Fruit fly (Drosophila melanogaster) S2 (cell line): ENCODE measurements around the gene CG14411.

ENCODE experiments used
- CG8478 ChIP-seq: fragments of >200 bp; optimal IDR thresholded peaks from 2 replicates; lab custom pipeline; 2018
- CTCF ChIP-seq, 2 experiments: fragments of >200 bp; optimal IDR thresholded peaks; 2 replicates each; lab custom pipeline; 2018

The CG14411 gene

DNA sequence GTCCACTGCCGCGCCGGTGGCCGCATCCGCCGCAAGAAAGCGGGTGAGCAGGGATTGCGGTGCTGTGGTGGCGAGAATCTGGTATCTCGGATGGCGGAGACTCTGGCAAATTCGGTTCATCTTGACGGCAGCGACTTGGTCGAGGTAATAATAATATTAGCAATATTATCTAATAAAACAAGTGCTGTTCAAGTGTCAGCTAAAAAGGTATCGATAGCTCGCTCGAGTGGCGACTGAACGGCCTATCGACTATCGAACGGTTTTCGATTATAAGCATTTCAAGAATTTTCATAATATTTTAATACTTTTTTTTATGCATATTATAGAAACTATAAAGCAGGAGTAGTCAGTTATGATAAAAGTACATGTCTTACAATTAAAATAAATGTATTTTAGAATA lies 5.5 kb downstream of the CG14411 start, which contains the start of gene Grx5:
Gene Grx5, minus strand, starts transcription at position 216 of the 400 bp plus-strand sequence.
- TF ChIP-seq CTCF (optimal IDR thresholded peaks at IDR 0.05; lab: Kevin White, UChicago) (no peak), CG8478 (lab: Kevin White, UChicago) (no peak)

DNA sequence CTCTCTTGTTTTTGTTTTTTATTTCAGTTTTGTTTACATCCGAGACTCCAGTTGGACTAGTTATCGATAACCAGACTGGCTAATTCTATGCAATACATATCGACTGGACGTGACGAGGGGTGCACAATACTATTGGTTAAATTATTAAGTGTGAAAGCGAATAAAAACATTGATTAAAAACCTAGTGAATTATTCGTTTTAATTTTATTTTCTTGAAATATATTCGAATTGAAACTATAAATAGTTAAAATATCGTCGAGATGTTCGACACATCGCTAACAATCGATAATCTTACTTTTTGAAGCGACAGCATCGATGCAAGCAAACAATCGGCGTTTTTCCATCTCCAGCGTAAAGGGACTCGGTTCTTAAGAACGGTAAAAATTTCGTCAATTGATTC lies 6.6 kb downstream of the CG14411 start, which contains the start of the genes CG32590 and Flo2:
Gene CG32590, minus strand, starts transcription at position 60 of the 400 bp plus-strand sequence.
Gene Flo2, plus strand, starts transcription at position 330 of the 400 bp plus-strand sequence.
- TF ChIP-seq CTCF (optimal IDR thresholded peaks at IDR 0.05; lab: Kevin White, UChicago) (no peak), CG8478 (lab: Kevin White, UChicago) (no peak)

DNA sequence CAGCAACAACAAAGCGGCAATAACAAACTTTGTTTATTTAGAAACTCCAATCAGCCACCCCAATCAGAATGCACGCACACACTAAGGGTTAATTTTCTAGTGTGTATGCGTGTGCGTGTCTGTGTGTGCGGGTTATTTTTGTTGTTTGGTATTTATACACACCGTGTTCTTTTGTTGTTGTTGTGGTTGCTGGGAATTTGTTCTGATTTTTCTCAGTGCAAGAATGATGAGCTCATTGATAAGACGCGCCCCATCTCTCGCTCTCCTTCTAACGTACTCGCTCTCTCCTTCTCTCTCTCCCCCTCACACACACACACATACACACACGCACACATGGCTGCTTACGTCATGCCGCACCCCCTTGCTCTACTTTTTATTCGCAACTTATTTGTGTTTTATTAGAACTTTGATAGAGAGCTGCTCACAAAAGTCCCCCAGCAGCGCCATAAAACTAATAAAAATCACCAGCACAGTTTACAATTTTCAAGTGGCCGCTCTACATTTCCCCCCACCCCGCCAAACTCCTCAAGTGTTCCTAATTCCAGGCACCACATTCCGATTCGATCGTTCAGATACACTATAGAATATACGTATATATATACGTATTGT lies 7.4 kb downstream of the CG14411 start:
- TF ChIP-seq CTCF (optimal IDR thresholded peaks at IDR 0.05; lab: Kevin White, UChicago) (no peak), CG8478 (lab: Kevin White, UChicago) (no peak)

DNA sequence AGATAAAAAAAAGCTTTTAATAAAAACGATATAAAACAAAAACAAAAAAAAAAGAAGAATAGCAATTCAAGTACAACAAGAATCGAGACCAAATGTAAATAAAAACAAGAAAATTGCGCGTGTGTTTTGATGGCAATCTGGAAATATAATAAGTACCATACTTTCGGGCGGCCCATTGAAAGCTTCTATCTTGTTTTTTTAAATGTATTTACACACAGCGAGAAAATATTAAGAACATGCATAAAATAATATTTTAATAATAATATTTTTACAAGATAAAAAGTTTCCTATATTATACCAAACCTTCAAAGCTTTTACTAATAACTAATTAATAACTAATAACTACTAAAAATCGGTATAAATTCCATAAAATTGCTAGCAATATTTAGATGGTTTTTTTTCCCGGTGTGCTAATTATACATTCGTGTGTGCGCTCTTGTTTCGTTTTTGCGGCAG lies 8.0 kb downstream of the CG14411 start:
- TF ChIP-seq CG8478 (lab: Kevin White, UChicago): no peak
- no peak for TF ChIP-seq CTCF (optimal IDR thresholded peaks at IDR 0.05; lab: Kevin White, UChicago)

DNA sequence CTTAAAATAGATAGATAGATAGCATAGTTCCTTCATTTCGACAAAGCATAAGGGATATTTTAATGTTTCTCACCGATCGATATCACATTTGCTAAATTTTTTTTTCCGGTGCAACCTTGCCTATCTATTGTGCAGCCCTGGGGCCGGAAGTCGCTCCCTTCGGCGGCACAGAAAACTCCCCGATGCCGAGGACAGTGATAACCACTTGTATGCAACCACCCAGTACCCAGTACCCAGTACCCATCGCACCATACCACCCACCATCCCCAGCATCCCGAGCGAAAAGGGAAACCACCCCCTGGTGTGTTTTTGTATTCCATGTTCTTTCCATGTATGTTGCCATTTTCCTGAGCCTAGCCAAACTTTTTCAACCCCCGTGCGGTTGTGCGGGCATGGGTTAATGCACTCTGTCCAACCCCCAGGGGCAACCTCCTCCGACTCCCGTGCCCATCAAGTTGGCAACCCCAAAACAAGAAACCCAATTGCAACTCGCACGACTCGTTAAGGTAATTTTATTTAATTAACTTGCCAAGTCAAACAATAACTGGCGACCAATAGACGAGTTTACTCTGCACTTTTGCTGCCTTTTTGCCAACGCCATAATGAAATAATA lies 9.6 kb downstream of the CG14411 start:
- TF ChIP-seq CG8478 (lab: Kevin White, UChicago): no peak
- no peak for TF ChIP-seq CTCF (optimal IDR thresholded peaks at IDR 0.05; lab: Kevin White, UChicago)

DNA sequence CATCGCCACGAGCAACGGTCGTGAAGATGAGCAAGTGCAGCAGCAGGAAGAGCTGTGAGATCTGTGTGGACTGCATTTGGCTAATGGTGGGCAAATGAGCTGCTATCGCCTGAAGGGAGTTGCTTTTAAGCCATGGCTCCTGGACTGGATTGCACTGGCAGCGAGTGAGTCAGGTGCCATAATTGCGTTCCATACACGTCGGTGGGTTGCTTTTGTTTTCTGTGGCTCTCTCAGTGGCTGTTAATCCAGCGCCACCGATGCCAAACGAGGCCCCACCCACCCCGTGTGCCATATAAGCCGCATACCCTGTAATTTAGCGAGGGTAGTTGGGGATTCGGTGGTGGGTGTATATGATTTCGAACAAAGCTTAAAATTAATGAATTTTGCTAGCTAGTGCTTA lies 12.2 kb downstream of the CG14411 start, which contains the start of gene CG12539:
Gene CG12539, minus strand, starts transcription at position 101 of the 400 bp plus-strand sequence.
- TF ChIP-seq CG8478 (lab: Kevin White, UChicago) (no peak), CTCF (optimal IDR thresholded peaks at IDR 0.05; lab: Kevin White, UChicago) (no peak)

DNA sequence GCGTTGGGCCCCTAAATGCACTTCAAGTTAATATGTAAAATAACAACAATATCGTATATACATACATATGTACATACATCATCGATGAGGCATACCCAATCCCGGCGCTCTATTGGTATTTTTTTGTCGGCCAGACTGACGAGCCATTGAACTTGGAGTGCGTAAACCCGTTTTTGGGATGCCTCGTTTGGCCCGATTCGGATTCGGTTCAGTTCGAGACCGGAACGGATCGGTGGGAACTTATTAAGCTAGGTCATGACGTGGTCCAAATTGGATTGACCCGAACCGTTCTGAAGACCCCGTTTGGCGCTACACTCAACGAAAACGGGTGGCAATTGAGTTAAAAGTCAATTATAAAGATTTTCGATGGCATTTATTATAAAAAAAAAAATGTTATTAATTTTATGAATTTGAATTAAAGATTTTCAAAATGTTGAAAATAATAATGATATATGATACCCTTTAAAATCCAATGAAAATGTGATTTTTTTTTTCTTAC lies 13.7 kb downstream of the CG14411 start:
- TF ChIP-seq CTCF (optimal IDR thresholded peaks at IDR 0.05; lab: Kevin White, UChicago): no peak
- no peak for TF ChIP-seq CG8478 (lab: Kevin White, UChicago)

DNA sequence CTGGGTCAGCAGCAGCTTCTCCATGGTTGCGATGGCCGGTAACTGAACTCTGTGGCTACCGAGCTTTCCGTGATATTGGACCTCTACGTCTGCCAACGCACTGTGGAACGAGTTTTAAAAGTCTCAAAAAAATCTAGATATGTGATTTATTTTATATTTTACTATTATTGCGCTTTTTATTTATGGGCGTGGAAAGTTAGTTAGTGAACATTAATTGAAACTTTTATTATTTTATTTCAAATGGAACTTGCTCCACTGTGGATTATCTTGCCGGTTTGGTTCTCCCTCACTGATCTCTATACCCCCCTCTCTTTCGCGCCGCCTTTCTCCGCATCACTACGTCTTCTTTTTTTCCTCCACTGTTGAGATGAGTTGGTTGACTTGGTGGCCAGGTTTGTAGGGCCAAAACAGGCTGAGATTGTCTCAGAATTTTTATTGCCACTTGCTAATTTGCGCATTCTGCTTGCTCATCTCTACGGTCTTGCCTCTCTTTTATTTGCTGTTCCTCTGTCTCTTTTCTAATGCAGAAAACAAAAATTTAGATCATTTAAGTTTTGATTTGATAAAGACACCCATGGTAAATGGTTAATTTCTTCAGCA lies 16.4 kb downstream of the CG14411 start, which contains the start of gene CG9522:
Gene CG9522, minus strand, starts transcription at position 54 of the 600 bp plus-strand sequence.
- TF ChIP-seq CTCF (optimal IDR thresholded peaks at IDR 0.05; lab: Kevin White, UChicago): no peak
- no peak for TF ChIP-seq CG8478 (lab: Kevin White, UChicago)

DNA sequence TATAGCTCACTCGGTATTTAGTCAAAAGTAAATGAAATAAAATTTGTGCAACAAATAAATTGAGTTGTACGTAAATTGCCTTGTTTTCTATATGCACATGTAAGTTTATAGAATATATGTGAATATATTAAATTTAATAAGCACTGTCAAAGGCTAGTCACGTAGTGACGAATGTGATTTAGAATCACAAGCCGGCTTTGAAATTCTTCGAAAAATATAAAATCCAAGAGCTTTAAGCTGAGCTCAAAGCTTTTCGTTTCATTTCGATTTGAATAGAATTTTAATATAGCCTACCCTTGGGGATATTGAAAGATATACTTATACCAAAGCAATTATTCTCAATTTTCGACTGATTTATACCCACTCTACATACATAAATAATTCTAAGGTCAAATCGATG lies 17.6 kb downstream of the CG14411 start:
- TF ChIP-seq CG8478 (lab: Kevin White, UChicago): no peak
- no peak for TF ChIP-seq CTCF (optimal IDR thresholded peaks at IDR 0.05; lab: Kevin White, UChicago)

DNA sequence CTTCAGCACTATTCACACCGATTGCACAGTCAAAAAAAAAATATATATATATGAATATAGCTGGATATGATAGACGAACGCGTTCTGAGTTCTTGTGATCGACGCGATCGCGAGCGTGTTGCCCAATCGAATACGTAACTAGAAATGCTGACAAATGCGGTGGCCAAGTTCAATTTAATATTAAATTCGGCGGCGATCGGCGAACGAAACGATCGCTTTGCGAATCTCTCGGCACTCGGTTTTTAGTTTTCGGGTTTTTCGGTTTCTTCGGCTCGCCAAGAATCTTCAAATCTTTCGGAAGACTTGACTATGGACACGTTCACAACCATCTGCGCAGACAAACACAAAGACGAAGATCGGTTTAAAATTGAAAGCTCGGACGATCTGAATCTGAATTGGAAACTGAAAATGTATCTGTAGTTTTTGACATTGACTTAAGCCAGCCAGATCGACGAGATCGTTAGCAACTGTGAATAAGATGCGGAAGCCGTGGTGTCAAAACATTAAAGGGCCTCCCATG lies 20.8 kb downstream of the CG14411 start, which contains the start of gene CG9521:
Gene CG9521, minus strand, starts transcription at position 117 of the 520 bp plus-strand sequence.
- TF ChIP-seq CG8478 (lab: Kevin White, UChicago) (no peak), CTCF (optimal IDR thresholded peaks at IDR 0.05; lab: Kevin White, UChicago) (no peak)

DNA sequence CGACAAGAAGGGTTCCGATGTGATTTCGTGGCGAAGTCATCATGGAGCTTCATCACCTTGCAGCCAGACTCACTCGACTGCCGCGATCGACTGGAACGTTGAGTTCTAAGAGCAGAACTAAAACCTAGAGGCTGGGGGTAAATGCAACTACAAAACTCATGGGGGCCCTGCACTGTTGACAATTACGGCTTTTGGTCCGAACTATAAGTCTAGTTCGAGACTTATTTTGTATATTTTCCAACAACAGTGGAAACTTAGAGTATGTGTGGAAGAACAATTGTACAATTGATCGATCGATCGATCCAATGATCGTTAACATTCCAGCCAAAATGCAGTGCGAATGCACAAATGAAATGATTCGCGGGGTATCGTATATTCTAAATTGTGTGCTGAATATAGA lies 23.8 kb downstream of the CG14411 start, which contains the start of gene CG9519:
Gene CG9519, minus strand, starts transcription at position 101 of the 400 bp plus-strand sequence.
- TF ChIP-seq CG8478 (lab: Kevin White, UChicago): no peak
- no peak for TF ChIP-seq CTCF (optimal IDR thresholded peaks at IDR 0.05; lab: Kevin White, UChicago)

DNA sequence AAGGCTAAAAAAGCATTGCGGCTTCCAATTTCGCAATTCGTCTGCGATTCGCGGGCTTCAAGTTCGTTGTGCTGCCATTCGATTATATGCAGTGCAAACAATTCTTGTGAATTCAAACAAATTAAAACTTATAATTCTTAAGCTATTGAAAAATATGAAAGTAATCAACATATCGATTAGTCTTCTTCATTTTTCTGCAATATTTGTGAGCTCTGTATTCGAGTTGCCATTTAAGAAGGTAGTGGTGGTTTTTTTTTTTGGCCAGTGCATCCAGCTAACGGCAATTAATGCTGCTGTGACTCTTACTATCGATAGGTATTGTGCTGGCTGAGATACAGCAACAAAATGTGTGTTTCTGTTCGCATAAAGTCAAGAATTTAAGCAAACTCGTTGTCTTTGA lies 25.4 kb downstream of the CG14411 start:
- TF ChIP-seq CTCF (optimal IDR thresholded peaks at IDR 0.05; lab: Kevin White, UChicago): no peak
- no peak for TF ChIP-seq CG8478 (lab: Kevin White, UChicago)

DNA sequence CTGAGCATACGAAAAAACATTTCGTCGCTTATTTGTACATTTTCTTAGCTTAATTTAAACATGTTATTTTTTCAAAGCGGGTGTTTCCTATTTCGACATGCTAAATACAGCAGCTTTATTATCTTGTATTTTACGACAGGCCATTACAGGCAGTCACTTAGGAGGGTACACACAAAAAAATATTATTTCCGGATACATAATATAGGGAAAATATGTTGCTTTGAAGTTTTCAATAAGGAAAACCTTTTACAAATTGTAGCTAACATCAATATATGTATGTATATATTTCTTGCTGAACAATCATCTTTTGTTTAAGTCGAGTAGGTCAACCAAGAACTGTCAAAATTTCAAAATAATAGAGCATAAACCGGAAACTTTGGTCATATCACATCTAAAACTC lies 26.5 kb downstream of the CG14411 start, which contains the start of gene CG46399:
Gene CG46399, plus strand, starts transcription at position 301 of the 400 bp plus-strand sequence.
- TF ChIP-seq CG8478 (lab: Kevin White, UChicago) (no peak), CTCF (optimal IDR thresholded peaks at IDR 0.05; lab: Kevin White, UChicago) (no peak)

DNA sequence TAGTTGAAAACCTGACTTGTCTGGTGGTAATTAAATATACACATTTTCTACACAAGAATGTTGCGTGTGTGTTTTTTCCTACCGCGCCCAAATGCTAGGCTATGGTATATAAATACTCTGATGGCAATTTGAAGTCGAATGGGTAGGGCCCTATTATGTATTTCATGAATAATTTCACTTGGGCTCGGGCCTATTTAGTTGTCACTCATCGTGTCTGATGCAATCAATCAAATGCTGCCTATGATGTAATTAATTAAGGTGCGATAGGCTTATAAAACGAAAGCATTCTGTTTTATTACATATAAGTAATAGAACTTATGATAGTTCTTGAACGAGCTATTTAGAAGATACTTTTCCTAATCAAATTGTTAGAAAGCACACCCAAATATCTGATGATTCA lies 30.0 kb downstream of the CG14411 start:
- no peak for TF ChIP-seq CG8478 (lab: Kevin White, UChicago)
